Worm (Caenorhabditis elegans) whole organism, L3 larva: ENCODE measurements around the gene srab-11.

ENCODE experiments used
- R02D3.7 ChIP-seq: fragments of 150-350 bp; optimal IDR thresholded peaks from 2 replicates; lab custom pipeline; 2014; ENCODE audit warnings: missing biosample characterization, missing genetic modification characterization
- ama-1 ChIP-seq: fragments of 150-350 bp; optimal IDR thresholded peaks from 2 replicates; lab custom pipeline; 2018
- ceh-82 ChIP-seq: fragments of 150-350 bp; optimal IDR thresholded peaks from 2 replicates; lab custom pipeline; 2014; ENCODE audit warnings: missing biosample characterization, missing genetic modification characterization
- daf-12 ChIP-seq: fragments of 150-350 bp; optimal IDR thresholded peaks from 2 replicates; lab custom pipeline; 2014; ENCODE audit warnings: missing biosample characterization, missing genetic modification reagents, missing genetic modification characterization
- egl-27 ChIP-seq: sonication (generic microtip); optimal IDR thresholded peaks from 4 replicates; lab custom pipeline; 2017; ENCODE audit warnings: missing biosample characterization, missing genetic modification reagents, missing genetic modification characterization
- elt-3 ChIP-seq, 3 experiments: fragments of 150-350 bp in 1 of 3; sonication (generic microtip) in 2 of 3; optimal IDR thresholded peaks; 2 replicates in 2 of 3; 4 replicates in 1 of 3; lab custom pipeline; 2014 to 2017; ENCODE audit warnings: missing biosample characterization in 3 of 3, missing genetic modification characterization in 3 of 3
- fos-1 ChIP-seq: fragments of 150-350 bp; optimal IDR thresholded peaks from 2 replicates; lab custom pipeline; 2014; ENCODE audit warnings: missing biosample characterization, missing genetic modification characterization
- lin-39 ChIP-seq: fragments of 150-350 bp; optimal IDR thresholded peaks from 2 replicates; lab custom pipeline; 2018; ENCODE audit warnings: missing biosample characterization, missing genetic modification reagents, missing genetic modification characterization
- nhr-237 ChIP-seq: fragments of 150-350 bp; optimal IDR thresholded peaks from 2 replicates; lab custom pipeline; 2014; ENCODE audit warnings: missing biosample characterization, missing genetic modification characterization
- nhr-43 ChIP-seq: sonication (generic microtip); optimal IDR thresholded peaks from 2 replicates; lab custom pipeline; 2016; ENCODE audit warnings: mild to moderate bottlenecking, missing genetic modification characterization, missing compliant biosample characterization; ENCODE audit not compliant: poor library complexity, severe bottlenecking
- snpc-4 ChIP-seq: fragments of 150-350 bp; optimal IDR thresholded peaks from 2 replicates; lab custom pipeline; 2014; ENCODE audit warnings: missing biosample characterization, missing genetic modification characterization
- zag-1 ChIP-seq: fragments of 150-350 bp; optimal IDR thresholded peaks from 2 replicates; lab custom pipeline; 2014; ENCODE audit warnings: missing biosample characterization, missing genetic modification characterization

- TF ChIP-seq lin-39 (tag; lab: Kevin White, UChicago), result no peak
- no peak for TF ChIP-seq ama-1
- no peak for TF ChIP-seq nhr-43
- no peak for TF ChIP-seq nhr-237 (tag; lab: Kevin White, UChicago)
- no peak for TF ChIP-seq fos-1 (tag; lab: Kevin White, UChicago)
- TF ChIP-seq daf-12, result no peak
- no peak for TF ChIP-seq elt-3 (tag; optimal IDR thresholded peaks at IDR 0.05; lab: Kevin White, UChicago)
- no peak for TF ChIP-seq ceh-82
- no peak for TF ChIP-seq R02D3.7 (tag; lab: Kevin White, UChicago)
- no peak for TF ChIP-seq snpc-4
- TF ChIP-seq zag-1, result no peak
- no peak for TF ChIP-seq egl-27 (tag; lab: Kevin White, UChicago)
Measured at ce11 chrV:3107450-3107849, 39.4 kb downstream of the srab-11 start, which contains the start of gene str-68.
